Fruit fly (Drosophila melanogaster): ENCODE measurements around the gene CG32536.

The CG32536 gene

dm6 chrX:19285441-19285840 is 8.7 kb upstream of the CG32536 start:
- no peak for TF ChIP-seq Sin3A (optimal IDR thresholded peaks at IDR 0.05)
- peak; percentile 47 for TF ChIP-seq mirr (GFP tag; optimal IDR thresholded peaks at IDR 0.05)
- TF ChIP-seq da (GFP tag; optimal IDR thresholded peaks at IDR 0.05) = no peak
- TF ChIP-seq CG18599 (GFP tag; optimal IDR thresholded peaks at IDR 0.05) = peak; percentile 3
- peak; percentile 40 for TF ChIP-seq cwo (GFP tag; optimal IDR thresholded peaks at IDR 0.05)
- no peak for TF ChIP-seq CG3065 (GFP tag; optimal IDR thresholded peaks at IDR 0.05)
- TF ChIP-seq crol (GFP tag; IDR thresholded peaks at IDR 0.05) = no peak
- TF ChIP-seq grn (GFP tag; optimal IDR thresholded peaks at IDR 0.05) = peak; percentile 77
- TF ChIP-seq Pdp1 (GFP tag; optimal IDR thresholded peaks at IDR 0.05) = peak in 1 of 2 experiments; percentile 10
- no peak for TF ChIP-seq CG10979 (tag; optimal IDR thresholded peaks at IDR 0.05)
- TF ChIP-seq exex (tag; optimal IDR thresholded peaks at IDR 0.05) = peak; percentile 77
- TF ChIP-seq CG2875 (GFP tag; optimal IDR thresholded peaks at IDR 0.05) = no peak
- peak; percentile 26 for TF ChIP-seq BtbVII (GFP tag; optimal IDR thresholded peaks at IDR 0.05)
- TF ChIP-seq GATAe (GFP tag; conservative IDR thresholded peaks at IDR 0.05) = 0 out of 2 replicates have a peak, but pooled peaks have one; percentile 40
- peak; percentile 22 for TF ChIP-seq HmgZ (tag; optimal IDR thresholded peaks at IDR 0.05)
- no peak for TF ChIP-seq CG10959 (GFP tag; IDR thresholded peaks at IDR 0.05)
- TF ChIP-seq gro (GFP tag; optimal IDR thresholded peaks at IDR 0.05) = no peak
- no peak for TF ChIP-seq Hmr (GFP tag; optimal IDR thresholded peaks at IDR 0.05)
- TF ChIP-seq CG11504 (tag; optimal IDR thresholded peaks at IDR 0.05) = no peak
- TF ChIP-seq CG12769 (tag; optimal IDR thresholded peaks at IDR 0.05) = no peak
- TF ChIP-seq CG8281 (tag; optimal IDR thresholded peaks at IDR 0.05) = peak; percentile 97
- TF ChIP-seq CG30020 (tag; optimal IDR thresholded peaks at IDR 0.05) = no peak
- TF ChIP-seq sd (tag; optimal IDR thresholded peaks at IDR 0.05) = peak; percentile 20
- TF ChIP-seq CG7745 (tag; optimal IDR thresholded peaks at IDR 0.05) = no peak
- TF ChIP-seq Hey (tag; optimal IDR thresholded peaks at IDR 0.05) = peak; percentile 73
- no peak for TF ChIP-seq CG15269 (tag; optimal IDR thresholded peaks at IDR 0.05)
- peak; percentile 70; the same call in 1 of the 4 replicates for TF ChIP-seq chinmo (GFP tag; IDR thresholded peaks at IDR 0.05; ENCODE audit: partially characterized antibody)
- TF ChIP-seq row (GFP tag; IDR thresholded peaks at IDR 0.05) = no peak
- TF ChIP-seq NfI (GFP tag; optimal IDR thresholded peaks at IDR 0.05) = no peak
- TF ChIP-seq Adf1 (GFP tag; IDR thresholded peaks at IDR 0.05) = no peak
- no peak for TF ChIP-seq Sox102F (GFP tag; optimal IDR thresholded peaks at IDR 0.05)
- no peak for TF ChIP-seq CG9437 (GFP tag; optimal IDR thresholded peaks at IDR 0.05)
- no peak for TF ChIP-seq CG12155 (GFP tag; optimal IDR thresholded peaks at IDR 0.05)
- TF ChIP-seq CG34376 (GFP tag; optimal IDR thresholded peaks at IDR 0.05) = peak; percentile 48
- TF ChIP-seq sug (tag; optimal IDR thresholded peaks at IDR 0.05) = peak; percentile 93
- TF ChIP-seq rib (GFP tag; IDR thresholded peaks at IDR 0.05) = 0 out of 2 replicates have a peak, but pooled peaks have one; percentile 45
- no peak for TF ChIP-seq CG13624 (GFP tag; optimal IDR thresholded peaks at IDR 0.05)

dm6 chrX:19281271-19281670 is 4.6 kb upstream of the CG32536 start:
- TF ChIP-seq CG15011 (GFP tag; optimal IDR thresholded peaks at IDR 0.05) = no peak
- TF ChIP-seq CG30431 (GFP tag; optimal IDR thresholded peaks at IDR 0.05) = no peak
- TF ChIP-seq CG7357 (GFP tag; IDR thresholded peaks at IDR 0.05) = no peak
- TF ChIP-seq klu (GFP tag; IDR thresholded peaks at IDR 0.05) = no peak
- TF ChIP-seq dan (GFP tag; IDR thresholded peaks at IDR 0.05) = no peak
- TF ChIP-seq Tbp (GFP tag; optimal IDR thresholded peaks at IDR 0.05) = no peak
- peak; percentile 53 for TF ChIP-seq unpg (GFP tag; optimal IDR thresholded peaks at IDR 0.05)
- no peak for TF ChIP-seq pum (GFP tag; optimal IDR thresholded peaks at IDR 0.05)
- TF ChIP-seq CG11398 (GFP tag; optimal IDR thresholded peaks at IDR 0.05) = no peak
- no peak for TF ChIP-seq CG8478 (optimal IDR thresholded peaks at IDR 0.05)
- TF ChIP-seq bigmax (GFP tag; optimal IDR thresholded peaks at IDR 0.05) = no peak
- TF ChIP-seq lmd (GFP tag; IDR thresholded peaks at IDR 0.05) = no peak
- no peak for TF ChIP-seq CG12942 (GFP tag; optimal IDR thresholded peaks at IDR 0.05)
- no peak for TF ChIP-seq CG10147 (GFP tag; optimal IDR thresholded peaks at IDR 0.05)
- no peak for TF ChIP-seq CG5180 (GFP tag; optimal IDR thresholded peaks at IDR 0.05)
- TF ChIP-seq sob (GFP tag; IDR thresholded peaks at IDR 0.05) = 0 out of 2 replicates have a peak, but pooled peaks have one; percentile 12
- TF ChIP-seq Taf1 (GFP tag; IDR thresholded peaks at IDR 0.05) = no peak

All from whole organism, embryonic.